Worm (Caenorhabditis elegans) whole organism, early embryonic: Measurements from ENCODE around the gene nspe-6.
"Not testable (repeated sequence)": the region's sequence is repeated elsewhere in the genome, so short reads cannot be mapped to it uniquely, and the experiment has no call there.

Source experiments
- B0310.2 ChIP-seq: sonication (generic microtip); optimal IDR thresholded peaks from 2 replicates; lab custom pipeline; 2016; ENCODE audit warnings: mild to moderate bottlenecking, missing genetic modification characterization, missing compliant biosample characterization
- F13C5.2 ChIP-seq: sonication (generic microtip); optimal IDR thresholded peaks from 2 replicates; lab custom pipeline; 2017; ENCODE audit warnings: mild to moderate bottlenecking, missing genetic modification characterization, inconsistent platforms, missing compliant biosample characterization
- aly-1 ChIP-seq: sonication (generic microtip); optimal IDR thresholded peaks from 2 replicates; lab custom pipeline; 2016; ENCODE audit warnings: missing genetic modification characterization, missing compliant biosample characterization
- ama-1 ChIP-seq: fragments of 150-350 bp; optimal IDR thresholded peaks from 2 replicates; lab custom pipeline; 2014
- ceh-13 ChIP-seq: fragments of 200-800 bp; sonication (Bioruptor generic); optimal IDR thresholded peaks from 2 replicates; lab custom pipeline; 2018; ENCODE audit warnings: mild to moderate bottlenecking, missing genetic modification characterization, missing compliant biosample characterization
- ceh-36 ChIP-seq: sonication (generic microtip); optimal IDR thresholded peaks from 2 replicates; lab custom pipeline; 2016; ENCODE audit warnings: missing genetic modification characterization, inconsistent platforms, missing compliant biosample characterization
- ets-7 ChIP-seq: sonication (generic microtip); optimal IDR thresholded peaks from 2 replicates; lab custom pipeline; 2016; ENCODE audit warnings: missing genotype, missing genetic modification characterization, missing compliant biosample characterization
- flt-1 ChIP-seq: fragments of 200-800 bp; sonication (Bioruptor generic); IDR thresholded peaks from 2 replicates; pipeline ENCODE4 v1.3.6; 2022; ENCODE audit warnings: missing genetic modification characterization, missing compliant biosample characterization
- hmbx-1 ChIP-seq: sonication (generic microtip); optimal IDR thresholded peaks from 2 replicates; lab custom pipeline; 2016; ENCODE audit warnings: mild to moderate bottlenecking, missing genetic modification characterization, missing compliant biosample characterization
- hmg-4 ChIP-seq: fragments of 200-800 bp; sonication (Bioruptor generic); optimal IDR thresholded peaks from 2 replicates; lab custom pipeline; 2018; ENCODE audit warnings: mild to moderate bottlenecking, missing genetic modification characterization, missing compliant biosample characterization
- hnd-1 ChIP-seq: sonication (generic microtip); optimal IDR thresholded peaks from 2 replicates; lab custom pipeline; 2016; ENCODE audit warnings: missing genetic modification characterization, missing compliant biosample characterization
- pes-1 ChIP-seq: fragments of 200-800 bp; sonication (Bioruptor generic); IDR thresholded peaks from 2 replicates; pipeline ENCODE4 v1.3.6; 2022; ENCODE audit warnings: missing genetic modification reagents, missing genetic modification characterization, missing compliant biosample characterization
- scrt-1 ChIP-seq: fragments of 200-800 bp; sonication (Bioruptor generic); IDR thresholded peaks from 2 replicates; pipeline ENCODE4 v1.3.6; 2022; ENCODE audit warnings: missing genetic modification characterization, missing compliant biosample characterization
- sea-1 ChIP-seq: fragments of 200-800 bp; sonication (Bioruptor generic); conservative IDR thresholded peaks from 2 replicates; pipeline ENCODE4 v1.3.6; 2022; ENCODE audit warnings: missing genetic modification characterization, missing compliant biosample characterization
- tbx-11 ChIP-seq: fragments of 200-800 bp; sonication (Bioruptor generic); IDR thresholded peaks from 2 replicates; pipeline ENCODE4 v1.3.6; 2022; ENCODE audit warnings: missing genetic modification characterization, missing compliant biosample characterization
- tbx-37 ChIP-seq: fragments of 200-800 bp; sonication (Bioruptor generic); conservative IDR thresholded peaks from 2 replicates; pipeline ENCODE4 v1.3.6; 2022; ENCODE audit warnings: missing genetic modification reagents, missing genetic modification characterization, missing compliant biosample characterization
- tra-4 ChIP-seq: sonication (generic microtip); optimal IDR thresholded peaks from 2 replicates; lab custom pipeline; 2017; ENCODE audit warnings: missing genetic modification characterization, missing compliant biosample characterization

nspe-6 gene

ce11 chrII:12628566-12628965 lies 12.6 kb upstream of the nspe-6 start, which contains the start of gene nspe-5:
Gene nspe-5 (plus strand): TSS chrII:12628866.
- TF ChIP-seq ceh-36 (tag; lab: Kevin White, UChicago): no peak

- TF ChIP-seq F13C5.2 (no peak), ama-1 (lab: Kevin White, UChicago) (no peak), ets-7 (tag; lab: Kevin White, UChicago) (no peak), B0310.2 (tag; lab: Kevin White, UChicago) (no peak), hnd-1 (tag; lab: Kevin White, UChicago) (no peak)
These were observed 10.9 kb upstream of the nspe-6 start, which contains the start of gene nspe-7 for ce11 chrII:12626887-12627286. Gene nspe-7 (plus strand): TSS chrII:12627187.

ce11 chrII:12626120-12626624 lies 10.2 kb upstream of the nspe-6 start:
- TF ChIP-seq hnd-1 (tag; lab: Kevin White, UChicago): no peak
- TF ChIP-seq ets-7 (tag; lab: Kevin White, UChicago): no peak
- no peak for TF ChIP-seq ceh-13 (GFP tag; lab: Kevin White, UChicago)
- TF ChIP-seq B0310.2 (tag; lab: Kevin White, UChicago): no peak
- TF ChIP-seq tbx-11: no peak
- no peak for TF ChIP-seq flt-1 (GFP tag; lab: Robert Waterston, UW)
- TF ChIP-seq tbx-37: no peak
- TF ChIP-seq aly-1 (tag; lab: Kevin White, UChicago): no peak
- no peak for TF ChIP-seq sea-1 (GFP tag; lab: Robert Waterston, UW)
- no peak for TF ChIP-seq hmbx-1 (tag; lab: Kevin White, UChicago)

ce11 chrII:12625673-12626072 lies 9.7 kb upstream of the nspe-6 start:
- no peak for TF ChIP-seq flt-1 (GFP tag; lab: Robert Waterston, UW)
- no peak for TF ChIP-seq ets-7 (tag; lab: Kevin White, UChicago)
- TF ChIP-seq aly-1 (tag; lab: Kevin White, UChicago): no peak
- TF ChIP-seq ceh-13 (GFP tag; lab: Kevin White, UChicago): no peak
- TF ChIP-seq hmg-4: no peak

ce11 chrII:12624433-12624832 lies 8.5 kb upstream of the nspe-6 start, which contains the start of gene Y38E10A.14:
Gene Y38E10A.14 (minus strand): TSS chrII:12624533.
- not testable (repeated sequence) for TF ChIP-seq hmbx-1 (tag; lab: Kevin White, UChicago); tra-4 (tag; lab: Kevin White, UChicago); tbx-37

ce11 chrII:12622843-12623242 lies 6.9 kb upstream of the nspe-6 start:
- TF ChIP-seq hmbx-1 (tag; lab: Kevin White, UChicago): no peak
- TF ChIP-seq F13C5.2: no peak
- no peak for TF ChIP-seq ceh-13 (GFP tag; lab: Kevin White, UChicago)
- no peak for TF ChIP-seq flt-1 (GFP tag; lab: Robert Waterston, UW)
- no peak for TF ChIP-seq tbx-37
- no peak for TF ChIP-seq ama-1 (lab: Kevin White, UChicago)

- TF ChIP-seq ceh-36 (tag; lab: Kevin White, UChicago) (no peak), ama-1 (lab: Kevin White, UChicago) (no peak), hmbx-1 (tag; lab: Kevin White, UChicago) (no peak), aly-1 (tag; lab: Kevin White, UChicago) (no peak), ets-7 (tag; lab: Kevin White, UChicago) (no peak), B0310.2 (tag; lab: Kevin White, UChicago) (no peak), sea-1 (GFP tag; lab: Robert Waterston, UW) (no peak), F13C5.2 (no peak), tbx-37 (no peak), tbx-11 (no peak), hmg-4 (no peak), tra-4 (tag; lab: Kevin White, UChicago) (no peak), scrt-1 (GFP tag; lab: Robert Waterston, UW) (no peak), pes-1 (GFP tag; lab: Robert Waterston, UW) (no peak), hnd-1 (tag; lab: Kevin White, UChicago) (no peak), ceh-13 (GFP tag; lab: Kevin White, UChicago) (no peak)
These were observed 6.1 kb upstream of the nspe-6 start, which contains the start of gene nspe-8 for ce11 chrII:12621908-12622566. Gene nspe-8 (minus strand): TSS chrII:12621958.

ce11 chrII:12620764-12621163 lies 4.8 kb upstream of the nspe-6 start, which contains the start of gene nspe-1:
Gene nspe-1 (minus strand): TSS chrII:12620864.
- TF ChIP-seq tbx-11: no peak
- no peak for TF ChIP-seq ceh-13 (GFP tag; lab: Kevin White, UChicago)
- no peak for TF ChIP-seq hmg-4
- no peak for TF ChIP-seq F13C5.2
- no peak for TF ChIP-seq scrt-1 (GFP tag; lab: Robert Waterston, UW)

ce11 chrII:12619288-12619687 lies 3.3 kb upstream of the nspe-6 start, which contains the start of gene nspe-2:
Gene nspe-2 (minus strand): TSS chrII:12619388.
- TF ChIP-seq flt-1 (GFP tag; lab: Robert Waterston, UW) (no peak), aly-1 (tag; lab: Kevin White, UChicago) (no peak), ets-7 (tag; lab: Kevin White, UChicago) (no peak), B0310.2 (tag; lab: Kevin White, UChicago) (no peak), hmg-4 (no peak), sea-1 (GFP tag; lab: Robert Waterston, UW) (no peak), tbx-11 (no peak)
